Worm (Caenorhabditis elegans) whole organism, midembryonic: ENCODE measurements around the gene K06A9.2.

Experiments used
- T22C8.4 ChIP-seq: fragments of 200-800 bp; sonication (Bioruptor generic); IDR thresholded peaks from 2 replicates; pipeline ENCODE4 v1.3.6; 2022; ENCODE audit warnings: missing genetic modification characterization, missing compliant biosample characterization
- cog-1 ChIP-seq: sonication (generic microtip); optimal IDR thresholded peaks from 2 replicates; lab custom pipeline; 2016; ENCODE audit warnings: missing genetic modification characterization, missing compliant biosample characterization
- flt-1 ChIP-seq: fragments of 200-800 bp; sonication (Bioruptor generic); IDR thresholded peaks from 2 replicates; pipeline ENCODE4 v1.3.6; 2022; ENCODE audit warnings: missing genetic modification characterization, missing compliant biosample characterization
- klf-2 ChIP-seq: fragments of 200-800 bp; sonication (Bioruptor generic); conservative IDR thresholded peaks from 2 replicates; pipeline ENCODE4 v1.3.6; 2022; ENCODE audit warnings: missing genetic modification reagents, missing genetic modification characterization, missing compliant biosample characterization
- tab-1 ChIP-seq: fragments of 200-800 bp; sonication (Bioruptor generic); IDR thresholded peaks from 2 replicates; pipeline ENCODE4 v1.3.6; 2022; ENCODE audit warnings: missing genetic modification characterization, missing compliant biosample characterization
- ztf-23 ChIP-seq: fragments of 200-800 bp; sonication (Bioruptor generic); IDR thresholded peaks from 2 replicates; pipeline ENCODE4 v1.3.6; 2022; ENCODE audit warnings: missing genetic modification reagents, missing genetic modification characterization, missing compliant biosample characterization

The K06A9.2 gene

DNA sequence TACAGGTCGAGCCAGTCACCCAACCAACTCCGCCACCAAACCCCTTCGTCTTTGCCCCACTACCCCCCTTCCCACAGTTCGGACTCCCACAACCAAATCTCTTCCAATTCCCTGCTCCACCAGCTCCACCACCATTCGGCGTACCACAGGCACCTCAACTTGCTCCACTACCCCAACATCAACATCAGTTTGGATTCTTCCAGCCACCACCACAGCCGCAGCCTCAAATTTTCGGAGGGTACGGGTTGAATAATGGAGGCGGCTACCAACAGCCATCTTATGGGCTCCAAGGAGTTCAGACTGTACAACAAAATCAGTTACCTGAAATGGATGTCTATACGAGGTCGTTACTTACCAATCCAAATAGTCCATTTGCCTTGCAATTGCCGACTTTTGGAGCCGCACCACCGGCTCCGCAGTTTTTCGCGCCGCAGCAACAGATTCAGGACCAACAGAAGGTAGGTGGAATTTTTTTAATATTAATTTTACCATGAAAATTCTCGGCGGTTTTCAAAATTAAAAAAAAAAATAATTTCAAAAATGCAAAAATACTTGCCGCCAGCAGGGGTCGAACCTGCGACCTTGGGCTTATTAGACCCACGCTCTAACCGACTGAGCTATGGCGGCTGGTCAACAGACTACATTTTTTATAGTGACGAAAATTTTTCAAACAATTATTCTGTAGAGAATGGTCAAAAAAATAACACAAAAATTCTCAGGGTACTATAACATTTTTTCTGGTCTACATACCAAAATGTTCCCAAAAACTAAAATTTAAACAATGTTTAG is 53.1 kb downstream of the K06A9.2 start:
- TF ChIP-seq klf-2 (GFP tag; lab: Robert Waterston, UW) (no peak), T22C8.4 (no peak), flt-1 (GFP tag; lab: Robert Waterston, UW) (no peak), tab-1 (GFP tag; lab: Robert Waterston, UW) (no peak), ztf-23 (no peak), cog-1 (tag; lab: Kevin White, UChicago) (no peak)
